Worm (Caenorhabditis elegans) whole organism, early embryonic: ENCODE results near the gene Y43F4A.1.

ENCODE experiments used
- ama-1 ChIP-seq: fragments of 150-350 bp; optimal IDR thresholded peaks from 2 replicates; lab custom pipeline; 2014
- ceh-13 ChIP-seq: fragments of 200-800 bp; sonication (Bioruptor generic); optimal IDR thresholded peaks from 2 replicates; lab custom pipeline; 2018; ENCODE audit warnings: mild to moderate bottlenecking, missing genetic modification characterization, missing compliant biosample characterization
- ceh-36 ChIP-seq: sonication (generic microtip); optimal IDR thresholded peaks from 2 replicates; lab custom pipeline; 2016; ENCODE audit warnings: missing genetic modification characterization, inconsistent platforms, missing compliant biosample characterization
- ets-7 ChIP-seq: sonication (generic microtip); optimal IDR thresholded peaks from 2 replicates; lab custom pipeline; 2016; ENCODE audit warnings: missing genotype, missing genetic modification characterization, missing compliant biosample characterization
- hmbx-1 ChIP-seq: sonication (generic microtip); optimal IDR thresholded peaks from 2 replicates; lab custom pipeline; 2016; ENCODE audit warnings: mild to moderate bottlenecking, missing genetic modification characterization, missing compliant biosample characterization
- hmg-4 ChIP-seq: fragments of 200-800 bp; sonication (Bioruptor generic); optimal IDR thresholded peaks from 2 replicates; lab custom pipeline; 2018; ENCODE audit warnings: mild to moderate bottlenecking, missing genetic modification characterization, missing compliant biosample characterization
- hnd-1 ChIP-seq: sonication (generic microtip); optimal IDR thresholded peaks from 2 replicates; lab custom pipeline; 2016; ENCODE audit warnings: missing genetic modification characterization, missing compliant biosample characterization
- pes-1 ChIP-seq: fragments of 200-800 bp; sonication (Bioruptor generic); IDR thresholded peaks from 2 replicates; pipeline ENCODE4 v1.3.6; 2022; ENCODE audit warnings: missing genetic modification reagents, missing genetic modification characterization, missing compliant biosample characterization
- sea-1 ChIP-seq: fragments of 200-800 bp; sonication (Bioruptor generic); conservative IDR thresholded peaks from 2 replicates; pipeline ENCODE4 v1.3.6; 2022; ENCODE audit warnings: missing genetic modification characterization, missing compliant biosample characterization
- tbx-11 ChIP-seq: fragments of 200-800 bp; sonication (Bioruptor generic); IDR thresholded peaks from 2 replicates; pipeline ENCODE4 v1.3.6; 2022; ENCODE audit warnings: missing genetic modification characterization, missing compliant biosample characterization
- tbx-37 ChIP-seq: fragments of 200-800 bp; sonication (Bioruptor generic); conservative IDR thresholded peaks from 2 replicates; pipeline ENCODE4 v1.3.6; 2022; ENCODE audit warnings: missing genetic modification reagents, missing genetic modification characterization, missing compliant biosample characterization

- no peak for TF ChIP-seq ceh-13
- peak; percentile 71 for TF ChIP-seq pes-1 (GFP tag; lab: Robert Waterston, UW)
- TF ChIP-seq ceh-36 (tag; lab: Kevin White, UChicago), result no peak
- TF ChIP-seq tbx-37, result no peak; the same call in 1 of the 2 replicates
- TF ChIP-seq tbx-11 (GFP tag; lab: Robert Waterston, UW), result peak; percentile 29; the same call in 1 of the 2 replicates
- TF ChIP-seq hmg-4 (GFP tag; lab: Kevin White, UChicago), result no peak
- no peak for TF ChIP-seq ets-7 (tag; lab: Kevin White, UChicago)
- TF ChIP-seq ama-1 (lab: Kevin White, UChicago), result no peak
- TF ChIP-seq sea-1 (GFP tag; lab: Robert Waterston, UW), result 0 out of 2 replicates have a peak, but pooled peaks have one; percentile 64
- TF ChIP-seq hmbx-1 (tag; lab: Kevin White, UChicago), result no peak
- no peak for TF ChIP-seq hnd-1 (tag; lab: Kevin White, UChicago)
Measured at ce11 chrIII:13224395-13224794, 1.5 kb downstream of the Y43F4A.1 start.
